Worm (Caenorhabditis elegans): ENCODE data around the gene cbp-1.

cbp-1 gene

DNA sequence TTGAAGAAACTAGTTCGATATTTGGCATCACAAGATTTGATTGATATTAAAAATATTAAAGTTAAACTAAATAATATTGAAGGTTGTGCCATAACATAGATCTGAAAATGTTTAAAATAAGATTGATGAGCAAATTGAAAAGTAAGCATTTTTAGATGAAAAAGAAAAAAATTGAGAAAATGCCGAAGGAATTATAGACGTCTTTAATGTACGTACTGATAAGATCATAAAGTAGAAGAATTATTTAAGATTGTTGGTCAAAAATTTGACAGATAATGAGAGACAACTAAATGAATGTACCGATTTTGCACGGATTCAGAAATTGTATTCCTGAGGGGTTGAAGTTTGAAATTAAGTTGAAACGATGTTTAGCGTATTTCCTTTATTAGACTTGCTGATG lies 46.1 kb upstream of the cbp-1 start, which contains the start of gene ncx-7:
Gene ncx-7 (minus strand): TSS at position 101 of the 400 bp plus-strand sequence.
- TF ChIP-seq ztf-4 (tag; optimal IDR thresholded peaks at IDR 0.05) = no peak
- TF ChIP-seq unc-39 (tag; optimal IDR thresholded peaks at IDR 0.05) = no peak
- no peak for TF ChIP-seq lsy-12 (tag; optimal IDR thresholded peaks at IDR 0.05)
- peak; percentile 36 for TF ChIP-seq pqm-1 (tag; optimal IDR thresholded peaks at IDR 0.05)
- no peak for TF ChIP-seq ceh-82 (tag; optimal IDR thresholded peaks at IDR 0.05)
- no peak for TF ChIP-seq nhr-28 (tag; optimal IDR thresholded peaks at IDR 0.05)
- TF ChIP-seq elt-2 (tag; optimal IDR thresholded peaks at IDR 0.05) = peak; percentile 58

- TF ChIP-seq ceh-16 (tag; optimal IDR thresholded peaks at IDR 0.05) (no peak), ZK546.5 (tag; optimal IDR thresholded peaks at IDR 0.05) (no peak), jun-1 (tag; optimal IDR thresholded peaks at IDR 0.05) (peak; percentile 16), pqm-1 (tag; optimal IDR thresholded peaks at IDR 0.05) (peak; percentile 95), nhr-25 (tag; optimal IDR thresholded peaks at IDR 0.05) (no peak), pha-4 (tag; optimal IDR thresholded peaks at IDR 0.05) (peak; percentile 35), mml-1 (tag; optimal IDR thresholded peaks at IDR 0.05) (no peak), egl-5 (tag; optimal IDR thresholded peaks at IDR 0.05) (no peak), elt-2 (tag; optimal IDR thresholded peaks at IDR 0.05) (peak; percentile 97)
Measured at ce11 chrIII:9721991-9722390, 44.3 kb upstream of the cbp-1 start.

- no peak for TF ChIP-seq hmg-11 (tag; optimal IDR thresholded peaks at IDR 0.05)
- no peak for TF ChIP-seq nhr-23 (tag; optimal IDR thresholded peaks at IDR 0.05)
- TF ChIP-seq snpc-4 (tag; optimal IDR thresholded peaks at IDR 0.05) = no peak
- no peak for TF ChIP-seq aly-2 (tag; optimal IDR thresholded peaks at IDR 0.05)
- no peak for TF ChIP-seq mml-1 (tag; optimal IDR thresholded peaks at IDR 0.05)
- TF ChIP-seq ceh-82 (tag; optimal IDR thresholded peaks at IDR 0.05) = no peak
- no peak for TF ChIP-seq daf-12 (tag; optimal IDR thresholded peaks at IDR 0.05)
- no peak for TF ChIP-seq unc-39 (tag; optimal IDR thresholded peaks at IDR 0.05)
- no peak for TF ChIP-seq mdl-1 (tag; optimal IDR thresholded peaks at IDR 0.05)
- no peak for TF ChIP-seq tbx-2 (tag; optimal IDR thresholded peaks at IDR 0.05)
- TF ChIP-seq elt-3 (tag; optimal IDR thresholded peaks at IDR 0.05) = no peak
- no peak for TF ChIP-seq nhr-67 (tag; optimal IDR thresholded peaks at IDR 0.05)
- TF ChIP-seq ZK546.5 (tag; optimal IDR thresholded peaks at IDR 0.05) = no peak
- TF ChIP-seq fkh-2 (tag; optimal IDR thresholded peaks at IDR 0.05) = no peak
- TF ChIP-seq pqm-1 (tag; optimal IDR thresholded peaks at IDR 0.05) = no peak
- TF ChIP-seq lsy-12 (tag; optimal IDR thresholded peaks at IDR 0.05) = no peak
- no peak for TF ChIP-seq lin-15B (tag; optimal IDR thresholded peaks at IDR 0.05)
- TF ChIP-seq elt-2 (tag; optimal IDR thresholded peaks at IDR 0.05) = no peak
Measured at ce11 chrIII:9725114-9725513, 41.2 kb upstream of the cbp-1 start, which contains the start of gene clec-162. TSS of gene clec-162 (minus strand) at chrIII:9725214.

- TF ChIP-seq sea-2 (GFP tag; optimal IDR thresholded peaks at IDR 0.05) = no peak
- TF ChIP-seq zag-1 (tag; optimal IDR thresholded peaks at IDR 0.05) = no peak
- no peak for TF ChIP-seq unc-62 (GFP tag; optimal IDR thresholded peaks at IDR 0.05)
- TF ChIP-seq nhr-25 (tag; optimal IDR thresholded peaks at IDR 0.05) = no peak
- TF ChIP-seq nhr-43 (tag; optimal IDR thresholded peaks at IDR 0.05; ENCODE audit: poor library complexity, severe bottlenecking) = no peak
- TF ChIP-seq mml-1 (tag; optimal IDR thresholded peaks at IDR 0.05) = no peak
- no peak for TF ChIP-seq R02D3.7 (tag; optimal IDR thresholded peaks at IDR 0.05)
Measured at ce11 chrIII:9727439-9727838, 38.9 kb upstream of the cbp-1 start, which contains the start of gene C07A9.12. TSS of gene C07A9.12 (minus strand) at chrIII:9727539.

ce11 chrIII:9730407-9730806 lies 35.9 kb upstream of the cbp-1 start:
- TF ChIP-seq nhr-11 (tag; optimal IDR thresholded peaks at IDR 0.05) = no peak
- TF ChIP-seq nhr-25 (tag; optimal IDR thresholded peaks at IDR 0.05) = no peak
- TF ChIP-seq lin-39 (tag; optimal IDR thresholded peaks at IDR 0.05) = no peak
- TF ChIP-seq nhr-237 (tag; optimal IDR thresholded peaks at IDR 0.05) = no peak
- TF ChIP-seq nhr-43 (tag; optimal IDR thresholded peaks at IDR 0.05; ENCODE audit: poor library complexity, severe bottlenecking) = no peak
- no peak for TF ChIP-seq ZK546.5 (tag; optimal IDR thresholded peaks at IDR 0.05)
- TF ChIP-seq unc-39 (tag; optimal IDR thresholded peaks at IDR 0.05) = no peak
- TF ChIP-seq ceh-9 (tag; optimal IDR thresholded peaks at IDR 0.05) = no peak
- no peak for TF ChIP-seq nhr-76 (tag; optimal IDR thresholded peaks at IDR 0.05)
- no peak for TF ChIP-seq pha-4 (tag; optimal IDR thresholded peaks at IDR 0.05)
- TF ChIP-seq jun-1 (tag; optimal IDR thresholded peaks at IDR 0.05) = no peak
- TF ChIP-seq ceh-28 (tag; optimal IDR thresholded peaks at IDR 0.05) = no peak
- no peak for TF ChIP-seq fkh-10 (GFP tag; optimal IDR thresholded peaks at IDR 0.05)
- no peak for TF ChIP-seq aly-2 (tag; optimal IDR thresholded peaks at IDR 0.05)
- no peak for TF ChIP-seq R02D3.7 (tag; optimal IDR thresholded peaks at IDR 0.05)
- no peak for TF ChIP-seq egl-27 (tag; optimal IDR thresholded peaks at IDR 0.05)
- TF ChIP-seq nhr-67 (tag; optimal IDR thresholded peaks at IDR 0.05) = no peak
- no peak for TF ChIP-seq nhr-12 (tag; optimal IDR thresholded peaks at IDR 0.05)
- no peak for TF ChIP-seq eor-1 (tag; optimal IDR thresholded peaks at IDR 0.05)
- no peak for TF ChIP-seq ztf-11 (tag; optimal IDR thresholded peaks at IDR 0.05)

Measured in whole organism, L3 larva.